Worm (Caenorhabditis elegans): ENCODE measurements around the gene srt-44.

The srt-44 gene

ce11 chrIV:15103224-15103679 is at the start of gene srt-44:
TSS of gene srt-44 (plus strand) at chrIV:15103629.
- TF ChIP-seq dao-5 (tag; optimal IDR thresholded peaks at IDR 0.05) (no peak), him-1 (tag; optimal IDR thresholded peaks at IDR 0.05) (no peak), W03F9.2 (tag; optimal IDR thresholded peaks at IDR 0.05) (no peak)

ce11 chrIV:15056081-15056586 is 47.3 kb upstream of the srt-44 start, which contains the start of gene Y41E3.19:
TSS of gene Y41E3.19 (plus strand) at chrIV:15056131.
- TF ChIP-seq dao-5 (tag; optimal IDR thresholded peaks at IDR 0.05): no peak
- TF ChIP-seq him-1 (tag; optimal IDR thresholded peaks at IDR 0.05): no peak
- TF ChIP-seq W03F9.2 (tag; optimal IDR thresholded peaks at IDR 0.05): no peak

- TF ChIP-seq him-1 (tag; optimal IDR thresholded peaks at IDR 0.05): no peak
- no peak for TF ChIP-seq dao-5 (tag; optimal IDR thresholded peaks at IDR 0.05)
- no peak for TF ChIP-seq W03F9.2 (tag; optimal IDR thresholded peaks at IDR 0.05)
These were observed 45.4 kb upstream of the srt-44 start, which contains the start of gene Y41E3.13 for ce11 chrIV:15057994-15058393. TSS of gene Y41E3.13 (plus strand) at chrIV:15058294.

- TF ChIP-seq dao-5 (tag; optimal IDR thresholded peaks at IDR 0.05) (no peak), him-1 (tag; optimal IDR thresholded peaks at IDR 0.05) (no peak), W03F9.2 (tag; optimal IDR thresholded peaks at IDR 0.05) (no peak)
These were observed 39.6 kb upstream of the srt-44 start for ce11 chrIV:15063789-15064188.

ce11 chrIV:15065653-15066052 is 37.8 kb upstream of the srt-44 start, which contains the start of gene Y41E3.18:
TSS of gene Y41E3.18 (minus strand) at chrIV:15065753.
- TF ChIP-seq dao-5 (tag; optimal IDR thresholded peaks at IDR 0.05) (no peak), him-1 (tag; optimal IDR thresholded peaks at IDR 0.05) (no peak), W03F9.2 (tag; optimal IDR thresholded peaks at IDR 0.05) (no peak)

ce11 chrIV:15068818-15069217 is 34.6 kb upstream of the srt-44 start, which contains the start of gene srt-48:
TSS of gene srt-48 (minus strand) at chrIV:15068918.
- no peak for TF ChIP-seq dao-5 (tag; optimal IDR thresholded peaks at IDR 0.05)
- no peak for TF ChIP-seq W03F9.2 (tag; optimal IDR thresholded peaks at IDR 0.05)
- no peak for TF ChIP-seq him-1 (tag; optimal IDR thresholded peaks at IDR 0.05)

- no peak for TF ChIP-seq dao-5 (tag; optimal IDR thresholded peaks at IDR 0.05)
- no peak for TF ChIP-seq him-1 (tag; optimal IDR thresholded peaks at IDR 0.05)
- TF ChIP-seq W03F9.2 (tag; optimal IDR thresholded peaks at IDR 0.05): no peak
These were observed 29.0 kb upstream of the srt-44 start, which contains the start of gene srt-50 for ce11 chrIV:15074392-15074791. TSS of gene srt-50 (plus strand) at chrIV:15074692.

- TF ChIP-seq W03F9.2 (tag; optimal IDR thresholded peaks at IDR 0.05): no peak
- no peak for TF ChIP-seq him-1 (tag; optimal IDR thresholded peaks at IDR 0.05)
- no peak for TF ChIP-seq dao-5 (tag; optimal IDR thresholded peaks at IDR 0.05)
These were observed 5.1 kb upstream of the srt-44 start, which contains the start of gene srt-49 for ce11 chrIV:15098294-15098693. TSS of gene srt-49 (minus strand) at chrIV:15098394.

ce11 chrIV:15107218-15107617 is 3.8 kb downstream of the srt-44 start:
- TF ChIP-seq W03F9.2 (tag; optimal IDR thresholded peaks at IDR 0.05) (no peak), him-1 (tag; optimal IDR thresholded peaks at IDR 0.05) (no peak), dao-5 (tag; optimal IDR thresholded peaks at IDR 0.05) (no peak)

- TF ChIP-seq W03F9.2 (tag; optimal IDR thresholded peaks at IDR 0.05) (no peak), dao-5 (tag; optimal IDR thresholded peaks at IDR 0.05) (no peak), him-1 (tag; optimal IDR thresholded peaks at IDR 0.05) (no peak)
These were observed 5.0 kb downstream of the srt-44 start, which contains the start of gene M199.2 for ce11 chrIV:15108475-15108874. TSS of gene M199.2 (plus strand) at chrIV:15108775.

ce11 chrIV:15113117-15113516 is 9.7 kb downstream of the srt-44 start, which contains the start of gene M199.134:
TSS of gene M199.134 (minus strand) at chrIV:15113217.
- TF ChIP-seq him-1 (tag; optimal IDR thresholded peaks at IDR 0.05) (no peak), dao-5 (tag; optimal IDR thresholded peaks at IDR 0.05) (no peak), W03F9.2 (tag; optimal IDR thresholded peaks at IDR 0.05) (no peak)

- TF ChIP-seq him-1 (tag; optimal IDR thresholded peaks at IDR 0.05) (no peak), dao-5 (tag; optimal IDR thresholded peaks at IDR 0.05) (no peak), W03F9.2 (tag; optimal IDR thresholded peaks at IDR 0.05) (no peak)
These were observed 10.9 kb downstream of the srt-44 start, which contains the start of gene M199.135 for ce11 chrIV:15114324-15114723. TSS of gene M199.135 (plus strand) at chrIV:15114624.

ce11 chrIV:15118390-15118789 is 15.0 kb downstream of the srt-44 start, which contains the start of gene M199.136:
TSS of gene M199.136 (plus strand) at chrIV:15118690.
- TF ChIP-seq W03F9.2 (tag; optimal IDR thresholded peaks at IDR 0.05) (no peak), dao-5 (tag; optimal IDR thresholded peaks at IDR 0.05) (no peak)

ce11 chrIV:15119268-15119667 is 15.8 kb downstream of the srt-44 start:
- TF ChIP-seq dao-5 (tag; optimal IDR thresholded peaks at IDR 0.05) (no peak), W03F9.2 (tag; optimal IDR thresholded peaks at IDR 0.05) (no peak), him-1 (tag; optimal IDR thresholded peaks at IDR 0.05) (no peak)
